Worm (Caenorhabditis elegans) whole organism, mixed stage, embryonic: ENCODE measurements around the gene F57G12.1.
A peak's percentile ranks its signal among the peaks of the same experiment; 100 is the strongest.

Experiments used
- M03D4.4 ChIP-seq: sonication (generic microtip); optimal IDR thresholded peaks from 2 replicates; lab custom pipeline; 2017; ENCODE audit warnings: mild to moderate bottlenecking, missing genetic modification characterization, missing compliant biosample characterization
- bed-3 ChIP-seq: fragments of 200-800 bp; sonication (Bioruptor generic); optimal IDR thresholded peaks from 3 replicates; lab custom pipeline; 2018; ENCODE audit warnings: mild to moderate bottlenecking, missing genetic modification characterization, moderate library complexity, missing compliant biosample characterization
- blmp-1 ChIP-seq: fragments of 150-350 bp; optimal IDR thresholded peaks from 2 replicates; lab custom pipeline; 2014; ENCODE audit warnings: missing biosample characterization, missing genetic modification characterization
- ceh-39 ChIP-seq: fragments of 150-350 bp; optimal IDR thresholded peaks from 2 replicates; lab custom pipeline; 2014; ENCODE audit warnings: missing biosample characterization, missing genetic modification characterization
- ceh-43 ChIP-seq: fragments of 200-800 bp; sonication (Bioruptor generic); optimal IDR thresholded peaks from 2 replicates; lab custom pipeline; 2018; ENCODE audit warnings: mild to moderate bottlenecking, missing genetic modification characterization, moderate library complexity, missing compliant biosample characterization
- ceh-83 ChIP-seq: fragments of 200-800 bp; sonication (Bioruptor generic); optimal IDR thresholded peaks from 2 replicates; lab custom pipeline; 2018; ENCODE audit warnings: mild to moderate bottlenecking, missing genetic modification characterization, missing compliant biosample characterization
- ces-1 ChIP-seq: fragments of 150-350 bp; optimal IDR thresholded peaks from 2 replicates; lab custom pipeline; 2014; ENCODE audit warnings: missing biosample characterization, missing genetic modification reagents, missing genetic modification characterization
- cnd-1 ChIP-seq: fragments of 200-800 bp; sonication (Bioruptor generic); optimal IDR thresholded peaks from 2 replicates; lab custom pipeline; 2018; ENCODE audit warnings: mild to moderate bottlenecking, missing genetic modification characterization, missing compliant biosample characterization
- drap-1 ChIP-seq: fragments of 200-800 bp; sonication (Bioruptor generic); optimal IDR thresholded peaks from 3 replicates; lab custom pipeline; 2018; ENCODE audit warnings: mild to moderate bottlenecking, missing genetic modification characterization, missing compliant biosample characterization
- elt-1 ChIP-seq: sonication (generic microtip); optimal IDR thresholded peaks from 2 replicates; lab custom pipeline; 2017; ENCODE audit warnings: missing genetic modification characterization, mild to moderate bottlenecking, missing compliant biosample characterization, antibody characterized with exemption, moderate library complexity, borderline replicate concordance; ENCODE audit not compliant: insufficient read depth
- elt-3 ChIP-seq: fragments of 150-350 bp; optimal IDR thresholded peaks from 2 replicates; lab custom pipeline; 2014; ENCODE audit warnings: missing biosample characterization, missing genetic modification characterization
- flh-1 ChIP-seq: fragments of 200-800 bp; sonication (Bioruptor generic); optimal IDR thresholded peaks from 2 replicates; lab custom pipeline; 2018; ENCODE audit warnings: mild to moderate bottlenecking, missing genetic modification characterization, moderate library complexity, missing compliant biosample characterization
- hlh-1 ChIP-seq: fragments of 150-350 bp; optimal IDR thresholded peaks from 2 replicates; lab custom pipeline; 2014; ENCODE audit warnings: missing biosample characterization, missing genetic modification reagents, missing genetic modification characterization
- lin-13 ChIP-seq: fragments of 150-350 bp; optimal IDR thresholded peaks from 2 replicates; lab custom pipeline; 2014; ENCODE audit warnings: missing biosample characterization, missing genetic modification characterization
- lin-32 ChIP-seq: fragments of 200-800 bp; sonication (Bioruptor generic); optimal IDR thresholded peaks from 2 replicates; lab custom pipeline; 2018; ENCODE audit warnings: mild to moderate bottlenecking, missing genetic modification characterization, missing compliant biosample characterization
- lsy-2 ChIP-seq: fragments of 150-350 bp; optimal IDR thresholded peaks from 2 replicates; lab custom pipeline; 2014; ENCODE audit warnings: missing biosample characterization, missing genetic modification characterization
- mab-5 ChIP-seq: fragments of 150-350 bp; optimal IDR thresholded peaks from 2 replicates; lab custom pipeline; 2014; ENCODE audit warnings: missing biosample characterization, missing genetic modification characterization
- mep-1 ChIP-seq: fragments of 150-350 bp; optimal IDR thresholded peaks from 2 replicates; lab custom pipeline; 2017; ENCODE audit warnings: missing biosample characterization, missing genetic modification reagents, missing genetic modification characterization, inconsistent platforms
- nhr-12 ChIP-seq: fragments of 150-350 bp; optimal IDR thresholded peaks from 2 replicates; lab custom pipeline; 2014; ENCODE audit warnings: missing biosample characterization, missing genetic modification characterization
- nhr-2 ChIP-seq: fragments of 150-350 bp; optimal IDR thresholded peaks from 2 replicates; lab custom pipeline; 2014; ENCODE audit warnings: missing biosample characterization, missing genetic modification characterization
- nhr-237 ChIP-seq: fragments of 150-350 bp; optimal IDR thresholded peaks from 2 replicates; lab custom pipeline; 2014; ENCODE audit warnings: missing biosample characterization, missing genetic modification characterization
- nhr-28 ChIP-seq: fragments of 150-350 bp; optimal IDR thresholded peaks from 2 replicates; lab custom pipeline; 2014; ENCODE audit warnings: missing biosample characterization, missing genetic modification characterization
- nhr-76 ChIP-seq: sonication (generic microtip); optimal IDR thresholded peaks from 2 replicates; lab custom pipeline; 2017; ENCODE audit warnings: missing biosample characterization, missing genetic modification characterization
- pha-4 ChIP-seq: fragments of 150-350 bp; optimal IDR thresholded peaks from 2 replicates; lab custom pipeline; 2018; ENCODE audit warnings: missing biosample characterization, missing genetic modification reagents, missing genetic modification characterization
- sem-2 ChIP-seq: fragments of 200-800 bp; sonication (Bioruptor generic); optimal IDR thresholded peaks from 2 replicates; lab custom pipeline; 2018; ENCODE audit warnings: mild to moderate bottlenecking, missing genetic modification characterization, missing compliant biosample characterization
- snpc-4 ChIP-seq: fragments of 150-350 bp; optimal IDR thresholded peaks from 2 replicates; lab custom pipeline; 2014; ENCODE audit warnings: missing biosample characterization, missing genetic modification characterization
- sptf-1 ChIP-seq: sonication (generic microtip); optimal IDR thresholded peaks from 2 replicates; lab custom pipeline; 2017; ENCODE audit warnings: mild to moderate bottlenecking, missing genetic modification characterization, moderate library complexity, missing compliant biosample characterization
- tbx-8 ChIP-seq: fragments of 200-800 bp; sonication (Bioruptor generic); optimal IDR thresholded peaks from 2 replicates; lab custom pipeline; 2018; ENCODE audit warnings: mild to moderate bottlenecking, missing genetic modification characterization, moderate library complexity, missing compliant biosample characterization
- unc-120 ChIP-seq: sonication (generic microtip); optimal IDR thresholded peaks from 2 replicates; lab custom pipeline; 2017; ENCODE audit warnings: missing genetic modification characterization, missing compliant biosample characterization; ENCODE audit not compliant: poor library complexity, severe bottlenecking
- unc-39 ChIP-seq: fragments of 150-350 bp; optimal IDR thresholded peaks from 2 replicates; lab custom pipeline; 2014; ENCODE audit warnings: missing biosample characterization, missing genetic modification characterization
- unc-62 ChIP-seq: fragments of 150-350 bp; optimal IDR thresholded peaks from 2 replicates; lab custom pipeline; 2014; ENCODE audit warnings: missing biosample characterization, missing genetic modification reagents, missing genetic modification characterization
- zip-8 ChIP-seq: fragments of 150-350 bp; optimal IDR thresholded peaks from 2 replicates; lab custom pipeline; 2014; ENCODE audit warnings: missing biosample characterization, missing genetic modification characterization
- ztf-11 ChIP-seq: fragments of 150-350 bp; optimal IDR thresholded peaks from 2 replicates; lab custom pipeline; 2014; ENCODE audit warnings: missing biosample characterization, missing genetic modification characterization

Gene F57G12.1

DNA sequence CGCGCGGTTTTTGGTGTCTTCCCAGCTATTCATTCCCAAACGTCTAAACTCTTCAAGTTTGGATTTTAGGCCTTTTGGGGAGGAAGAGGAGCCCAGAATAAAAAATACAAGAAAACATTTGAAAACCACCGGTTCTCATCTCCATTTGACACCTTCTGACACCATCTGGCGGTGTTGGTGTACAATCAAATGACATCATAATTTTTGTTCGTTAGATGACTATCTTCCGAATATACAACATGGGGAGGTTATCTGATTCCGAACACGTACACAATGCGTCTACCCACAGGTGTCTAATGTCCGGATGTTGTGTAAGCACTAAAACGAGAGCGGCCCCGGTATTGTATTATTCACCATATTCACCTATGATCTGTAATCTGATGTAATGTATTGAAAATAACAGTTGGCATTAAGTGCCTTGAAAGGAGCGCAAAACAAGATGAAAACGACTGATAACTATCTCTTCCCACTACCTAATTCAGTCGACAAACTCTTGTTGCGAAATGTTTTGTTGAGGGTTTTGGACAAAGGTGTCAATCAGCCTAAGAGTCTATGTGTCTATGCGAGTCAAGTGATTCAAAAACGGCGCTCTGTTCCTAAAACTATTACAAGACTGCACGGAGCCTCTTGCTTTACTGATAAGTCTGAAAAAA lies 1.1 kb upstream of the F57G12.1 start:
- TF ChIP-seq hlh-1 (tag; lab: Kevin White, UChicago) (no peak), nhr-2 (tag; lab: Kevin White, UChicago) (peak; percentile 28), mep-1 (tag; lab: Kevin White, UChicago) (no peak), ceh-83 (GFP tag; lab: Kevin White, UChicago) (no peak), unc-39 (tag; lab: Kevin White, UChicago) (no peak), lsy-2 (tag; lab: Kevin White, UChicago) (no peak), ceh-43 (GFP tag; lab: Kevin White, UChicago) (no peak), elt-1 (tag; lab: Kevin White, UChicago) (peak; percentile 92), unc-62 (GFP tag; lab: Kevin White, UChicago) (peak; percentile 18), lin-32 (GFP tag; lab: Kevin White, UChicago) (peak; percentile 59), mab-5 (tag; lab: Kevin White, UChicago) (no peak), bed-3 (no peak), ceh-39 (no peak)

DNA sequence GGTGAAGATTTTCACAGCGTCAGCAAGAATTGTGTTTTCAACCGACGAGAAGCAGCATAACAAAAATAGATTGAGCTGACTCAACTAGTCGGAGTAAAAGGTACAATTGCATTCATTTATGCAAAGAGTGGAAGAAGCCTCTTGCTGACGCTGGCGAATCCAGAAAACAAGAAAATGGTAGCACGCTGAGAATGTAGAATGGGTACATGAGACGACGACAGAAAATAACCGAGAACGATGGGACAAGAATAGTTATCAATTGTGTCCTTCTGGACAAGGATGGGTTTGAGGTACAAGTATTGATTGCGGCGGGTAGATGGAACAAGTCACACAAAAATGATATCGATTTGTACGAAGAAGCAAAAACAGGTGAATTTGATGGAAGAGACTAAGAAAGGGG lies 2.1 kb downstream of the F57G12.1 start:
- TF ChIP-seq mep-1 (tag; lab: Kevin White, UChicago) (no peak), tbx-8 (GFP tag; lab: Kevin White, UChicago) (no peak), mab-5 (tag; lab: Kevin White, UChicago) (no peak), M03D4.4 (no peak), lin-32 (GFP tag; lab: Kevin White, UChicago) (no peak), ceh-83 (GFP tag; lab: Kevin White, UChicago) (peak; percentile 50), nhr-28 (tag; lab: Kevin White, UChicago) (no peak)
- TF ChIP-seq, all 35 proteins: peak for 1

DNA sequence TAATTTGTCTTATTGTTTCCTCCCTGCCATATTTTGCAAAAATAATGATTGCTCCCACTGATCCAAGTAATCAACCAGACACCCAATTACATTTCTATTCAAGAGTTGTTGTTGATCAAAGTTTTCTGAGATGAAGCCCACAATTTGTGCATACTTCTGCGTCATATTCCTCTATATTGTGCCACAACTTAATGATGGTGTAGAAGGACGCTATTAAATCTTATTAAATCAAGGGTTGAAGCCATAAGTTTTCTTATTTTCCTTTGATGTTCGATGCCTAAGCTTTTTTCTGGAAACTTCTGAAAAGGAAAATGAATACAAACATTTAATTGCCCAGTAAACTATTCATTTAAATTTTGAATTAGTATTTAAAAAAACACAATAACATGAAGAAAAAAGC lies 2.7 kb downstream of the F57G12.1 start:
- TF ChIP-seq ces-1 (peak; percentile 69), zip-8 (tag; lab: Kevin White, UChicago) (no peak)

DNA sequence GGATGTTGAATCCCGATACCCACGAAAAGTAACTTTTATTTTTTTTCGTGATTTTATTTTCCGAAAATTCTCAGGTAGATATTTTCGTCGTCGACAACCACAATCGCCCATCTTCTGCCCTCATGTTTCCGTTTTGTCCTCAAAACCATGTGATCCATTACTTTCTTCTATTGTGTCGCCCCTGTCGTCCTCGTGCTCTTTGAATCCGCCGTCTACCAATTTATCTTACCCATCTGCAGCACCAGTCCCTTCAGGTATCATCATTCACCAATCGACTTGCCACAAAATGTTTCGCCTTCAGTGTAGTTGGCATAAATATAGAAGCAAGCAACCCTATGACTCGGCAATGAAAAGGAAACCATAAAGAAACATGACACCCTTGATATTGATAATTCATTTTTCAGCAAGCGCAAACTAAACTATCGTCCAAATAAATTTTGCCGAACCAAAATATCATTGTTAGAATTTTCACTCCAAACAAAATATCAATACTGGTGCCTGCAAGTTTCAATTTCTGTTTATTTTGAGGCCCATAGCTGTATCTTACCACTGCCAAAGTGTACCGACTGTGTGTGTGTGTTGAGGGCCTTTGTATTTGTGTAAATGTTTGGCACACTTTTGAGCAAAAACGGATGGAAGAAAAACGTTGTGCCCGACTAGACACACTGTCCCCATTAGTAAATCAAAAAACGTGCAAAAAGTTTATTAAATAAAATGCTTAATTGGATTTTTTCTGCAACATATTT lies 3.7 kb downstream of the F57G12.1 start:
- no peak for TF ChIP-seq mep-1 (tag; lab: Kevin White, UChicago)
- TF ChIP-seq nhr-2 (tag; lab: Kevin White, UChicago): no peak
- no peak for TF ChIP-seq tbx-8 (GFP tag; lab: Kevin White, UChicago)
- TF ChIP-seq sem-2 (GFP tag; lab: Kevin White, UChicago): no peak
- no peak for TF ChIP-seq nhr-76 (tag; lab: Kevin White, UChicago)
- TF ChIP-seq elt-3 (tag; lab: Kevin White, UChicago): no peak
- TF ChIP-seq nhr-28 (tag; lab: Kevin White, UChicago): no peak
- TF ChIP-seq, all 35 proteins: peak for 0

DNA sequence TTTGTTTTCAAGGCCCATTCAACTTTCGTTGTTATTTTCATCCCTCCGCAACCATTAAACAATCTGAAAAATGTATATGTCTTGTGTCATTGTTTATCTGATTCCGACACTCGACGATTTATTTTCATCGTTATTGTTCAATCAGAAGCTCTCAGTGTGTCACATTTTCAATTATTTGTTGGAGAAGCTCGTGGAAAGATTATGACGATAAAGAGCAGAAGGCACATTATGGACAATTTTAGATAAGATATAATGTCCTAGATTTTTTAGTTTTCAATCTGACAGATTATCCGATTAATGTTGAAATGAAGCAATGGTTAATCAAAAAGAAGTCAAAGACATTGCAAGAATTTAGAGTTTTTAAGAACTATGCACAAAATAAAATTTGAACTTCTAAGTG lies 6.5 kb downstream of the F57G12.1 start:
- TF ChIP-seq ceh-39 (no peak), elt-3 (tag; lab: Kevin White, UChicago) (no peak), cnd-1 (tag; lab: Kevin White, UChicago) (no peak), blmp-1 (tag; lab: Kevin White, UChicago) (no peak), drap-1 (GFP tag; lab: Kevin White, UChicago) (no peak), flh-1 (no peak), bed-3 (no peak), zip-8 (tag; lab: Kevin White, UChicago) (no peak), pha-4 (tag; lab: Kevin White, UChicago) (no peak), lin-32 (GFP tag; lab: Kevin White, UChicago) (no peak), lsy-2 (tag; lab: Kevin White, UChicago) (no peak), lin-13 (tag; lab: Kevin White, UChicago) (no peak)
- TF ChIP-seq, all 35 proteins: peak for 0

DNA sequence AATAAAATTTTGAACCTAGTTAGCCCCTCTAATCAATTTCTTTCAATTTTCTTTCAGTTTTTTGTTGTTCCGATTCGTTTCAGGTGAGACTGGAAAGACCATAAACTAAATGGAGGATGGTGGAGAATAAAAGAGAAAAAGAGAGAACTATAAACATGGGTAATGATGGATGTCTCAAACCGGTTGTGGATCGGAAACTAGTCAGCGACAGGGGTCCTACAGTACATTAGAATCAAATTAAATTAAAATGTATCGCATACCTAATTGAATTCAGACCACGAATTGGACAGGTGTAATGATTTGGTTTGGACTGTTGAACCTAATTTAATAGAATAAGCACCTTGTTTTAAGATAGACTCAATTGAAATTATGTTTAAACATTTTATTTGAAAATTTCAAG lies 7.4 kb downstream of the F57G12.1 start:
- TF ChIP-seq blmp-1 (tag; lab: Kevin White, UChicago): no peak
- TF ChIP-seq lsy-2 (tag; lab: Kevin White, UChicago): no peak
- TF ChIP-seq sptf-1 (tag; lab: Kevin White, UChicago): no peak
- TF ChIP-seq bed-3: no peak
- no peak for TF ChIP-seq nhr-28 (tag; lab: Kevin White, UChicago)
- TF ChIP-seq ceh-83 (GFP tag; lab: Kevin White, UChicago): no peak
- TF ChIP-seq nhr-12 (tag; lab: Kevin White, UChicago): no peak
- no peak for TF ChIP-seq ces-1
- no peak for TF ChIP-seq pha-4 (tag; lab: Kevin White, UChicago)
- TF ChIP-seq nhr-237 (tag; lab: Kevin White, UChicago): no peak
- no peak for TF ChIP-seq ztf-11 (tag; lab: Kevin White, UChicago)
- no peak for TF ChIP-seq unc-62 (GFP tag; lab: Kevin White, UChicago)
- no peak for TF ChIP-seq unc-120 (tag; lab: Kevin White, UChicago)
- TF ChIP-seq snpc-4: no peak
- no peak for TF ChIP-seq lin-32 (GFP tag; lab: Kevin White, UChicago)
